Fruit fly (Drosophila melanogaster) whole organism, embryonic: ENCODE data around the gene RpL32.

Experiments used
- Aef1 ChIP-seq: fragments of 200-800 bp; sonication (Bioruptor generic); IDR thresholded peaks from 3 replicates; pipeline ENCODE4 v1.3.6; 2022; ENCODE audit warnings: missing biosample characterization, missing genetic modification characterization
- Bgb ChIP-seq: fragments of 200-800 bp; sonication (Bioruptor generic); IDR thresholded peaks from 2 replicates; pipeline ENCODE4 v1.3.6; 2022; ENCODE audit warnings: missing biosample characterization, missing genetic modification characterization; ENCODE audit not compliant: partially characterized antibody
- CG10366 ChIP-seq: fragments of 200-800 bp; sonication (Bioruptor generic); IDR thresholded peaks from 2 replicates; pipeline ENCODE4 v1.3.6; 2022; ENCODE audit warnings: missing biosample characterization, missing genetic modification characterization
- CG12155 ChIP-seq: fragments of 200-800 bp; sonication (Bioruptor generic); optimal IDR thresholded peaks from 3 replicates; lab custom pipeline; 2016; ENCODE audit warnings: missing biosample characterization, missing genetic modification characterization
- CG14014 ChIP-seq: fragments of 200-800 bp; sonication (Bioruptor generic); IDR thresholded peaks from 2 replicates; pipeline ENCODE4 v1.3.6; 2022; ENCODE audit warnings: missing biosample characterization, missing genetic modification characterization
- CG18476 ChIP-seq: fragments of 200-800 bp; sonication (Bioruptor generic); optimal IDR thresholded peaks from 2 replicates; lab custom pipeline; 2016; ENCODE audit warnings: missing biosample characterization, mild to moderate bottlenecking, missing genetic modification characterization
- CG32532 ChIP-seq: fragments of 200-800 bp; sonication (Bioruptor generic); IDR thresholded peaks from 2 replicates; pipeline ENCODE4 v1.3.6; 2022; ENCODE audit warnings: missing biosample characterization, missing genetic modification characterization
- CG32767 ChIP-seq: fragments of 200-800 bp; sonication (Bioruptor generic); IDR thresholded peaks from 2 replicates; pipeline ENCODE4 v1.3.6; 2022; ENCODE audit warnings: missing biosample characterization, missing genetic modification characterization
- CG34422 ChIP-seq: fragments of 200-800 bp; sonication (Bioruptor generic); IDR thresholded peaks from 3 replicates; pipeline ENCODE4 v1.3.6; 2022; ENCODE audit warnings: missing biosample characterization, missing genetic modification characterization
- CG3995 ChIP-seq: fragments of 200-800 bp; sonication (Bioruptor generic); optimal IDR thresholded peaks from 3 replicates; lab custom pipeline; 2016; ENCODE audit warnings: missing biosample characterization, missing genetic modification characterization
- CG4282 ChIP-seq: fragments of 200-800 bp; sonication (Bioruptor generic); optimal IDR thresholded peaks from 2 replicates; lab custom pipeline; 2016; ENCODE audit warnings: missing biosample characterization, missing genetic modification characterization
- CG4820 ChIP-seq: fragments of 200-800 bp; sonication (Bioruptor generic); optimal IDR thresholded peaks from 3 replicates; lab custom pipeline; 2016; ENCODE audit warnings: missing biosample characterization, missing genetic modification characterization
- CG8388 ChIP-seq: fragments of 200-800 bp; sonication (Bioruptor generic); optimal IDR thresholded peaks from 2 replicates; lab custom pipeline; 2019; ENCODE audit warnings: missing biosample characterization, mild to moderate bottlenecking, missing genetic modification characterization, moderate library complexity
- CG9437 ChIP-seq: fragments of 200-800 bp; sonication (Bioruptor generic); optimal IDR thresholded peaks from 2 replicates; lab custom pipeline; 2018; ENCODE audit warnings: missing biosample characterization, mild to moderate bottlenecking, missing genetic modification characterization
- CG9727 ChIP-seq: fragments of 200-800 bp; sonication (Bioruptor generic); optimal IDR thresholded peaks from 3 replicates; lab custom pipeline; 2017; ENCODE audit warnings: missing biosample characterization, mild to moderate bottlenecking, missing genetic modification characterization
- CG9797 ChIP-seq: fragments of 200-800 bp; sonication (Bioruptor generic); optimal IDR thresholded peaks from 3 replicates; lab custom pipeline; 2018; ENCODE audit warnings: missing biosample characterization, mild to moderate bottlenecking, missing genetic modification characterization
- CHES-1-like ChIP-seq: fragments of 200-800 bp; sonication (Bioruptor generic); optimal IDR thresholded peaks from 2 replicates; lab custom pipeline; 2016; ENCODE audit warnings: missing biosample characterization, missing genetic modification characterization
- D19B ChIP-seq: fragments of 200-800 bp; sonication (Bioruptor generic); optimal IDR thresholded peaks from 2 replicates; lab custom pipeline; 2017; ENCODE audit warnings: missing biosample characterization, mild to moderate bottlenecking, missing genetic modification characterization
- Dek ChIP-seq: fragments of 200-800 bp; sonication (Bioruptor generic); optimal IDR thresholded peaks from 3 replicates; lab custom pipeline; 2019; ENCODE audit warnings: missing biosample characterization, mild to moderate bottlenecking, missing genetic modification characterization, moderate library complexity
- Dfd ChIP-seq, 2 experiments: fragments of >200 bp; optimal IDR thresholded peaks; 2 replicates each; lab custom pipeline; 2017; ENCODE audit warnings: missing biosample characterization in 2 of 2, missing genetic modification characterization in 2 of 2
- Doc3 ChIP-seq: fragments of 200-800 bp; sonication (Bioruptor generic); IDR thresholded peaks from 3 replicates; pipeline ENCODE4 v1.3.6; 2022; ENCODE audit warnings: missing biosample characterization, missing genetic modification characterization; ENCODE audit not compliant: partially characterized antibody
- Dref ChIP-seq: fragments of 200-800 bp; sonication (Bioruptor generic); IDR thresholded peaks from 2 replicates; pipeline ENCODE4 v1.3.6; 2022; ENCODE audit warnings: missing biosample characterization, missing genetic modification characterization
- Gug ChIP-seq: fragments of 200-800 bp; sonication (Bioruptor generic); IDR thresholded peaks from 4 replicates; pipeline ENCODE4 v1.3.6; 2022; ENCODE audit warnings: missing biosample characterization, missing genetic modification characterization
- H2.0 ChIP-seq: fragments of 200-800 bp; sonication (Bioruptor generic); IDR thresholded peaks from 2 replicates; pipeline ENCODE4 v1.3.6; 2022; ENCODE audit warnings: missing biosample characterization, missing genetic modification characterization
- HLH3B ChIP-seq: fragments of 200-800 bp; sonication (Bioruptor generic); IDR thresholded peaks from 2 replicates; pipeline ENCODE4 v1.3.6; 2022; ENCODE audit warnings: missing biosample characterization, missing genetic modification characterization
- HLH54F ChIP-seq: fragments of 200-800 bp; sonication (Bioruptor generic); optimal IDR thresholded peaks from 3 replicates; lab custom pipeline; 2016; ENCODE audit warnings: missing biosample characterization, missing genetic modification characterization
- Lim3 ChIP-seq: fragments of 200-800 bp; sonication (Bioruptor generic); IDR thresholded peaks from 2 replicates; pipeline ENCODE4 v1.3.6; 2022; ENCODE audit warnings: missing biosample characterization, missing genetic modification characterization
- Med ChIP-seq: fragments of 200-800 bp; sonication (Bioruptor generic); peaks from one replicate; lab custom pipeline; 2016; ENCODE audit warnings: missing biosample characterization, missing genetic modification characterization, mild to moderate bottlenecking, inconsistent platforms, moderate library complexity
- Opbp ChIP-seq: fragments of 200-800 bp; sonication (Bioruptor generic); IDR thresholded peaks from 3 replicates; pipeline ENCODE4 v1.3.6; 2022; ENCODE audit warnings: missing biosample characterization, missing genetic modification characterization; ENCODE audit not compliant: partially characterized antibody
- Sin3A ChIP-seq: fragments of >200 bp; optimal IDR thresholded peaks from 2 replicates; lab custom pipeline; 2018
- Six4 ChIP-seq: fragments of 200-800 bp; sonication (Bioruptor generic); optimal IDR thresholded peaks from 2 replicates; lab custom pipeline; 2016; ENCODE audit warnings: missing biosample characterization, missing genetic modification characterization
- Xrp1 ChIP-seq: fragments of 200-800 bp; sonication (Bioruptor generic); IDR thresholded peaks from 2 replicates; pipeline ENCODE4 v1.3.6; 2022; ENCODE audit warnings: missing biosample characterization, missing genetic modification characterization
- bcd ChIP-seq: fragments of 200-800 bp; sonication (Bioruptor generic); optimal IDR thresholded peaks from 2 replicates; lab custom pipeline; 2017; ENCODE audit warnings: missing biosample characterization, mild to moderate bottlenecking, missing genetic modification characterization
- dpn ChIP-seq, 2 experiments: fragments of 200-800 bp; sonication (Bioruptor generic); optimal IDR thresholded peaks; 3 replicates each; lab custom pipeline; 2016; ENCODE audit warnings: missing biosample characterization in 2 of 2, missing genetic modification characterization in 2 of 2
- ems ChIP-seq: fragments of 200-800 bp; sonication (Bioruptor generic); optimal IDR thresholded peaks from 3 replicates; lab custom pipeline; 2016; ENCODE audit warnings: missing biosample characterization, missing genetic modification characterization
- gem ChIP-seq: fragments of 200-800 bp; sonication (Bioruptor generic); optimal IDR thresholded peaks from 2 replicates; lab custom pipeline; 2019; ENCODE audit warnings: missing biosample characterization, mild to moderate bottlenecking, missing genetic modification characterization, moderate library complexity
- gfzf ChIP-seq: fragments of 200-800 bp; sonication (Bioruptor generic); optimal IDR thresholded peaks from 2 replicates; lab custom pipeline; 2016; ENCODE audit warnings: missing biosample characterization, mild to moderate bottlenecking, missing genetic modification characterization, moderate library complexity
- grau ChIP-seq: fragments of 200-800 bp; optimal IDR thresholded peaks from 3 replicates; lab custom pipeline; 2019; ENCODE audit warnings: missing biosample characterization, mild to moderate bottlenecking, missing genetic modification characterization, moderate library complexity
- lilli ChIP-seq: fragments of 200-800 bp; sonication (Bioruptor generic); optimal IDR thresholded peaks from 3 replicates; lab custom pipeline; 2016; ENCODE audit warnings: missing biosample characterization, missing genetic modification characterization
- mld ChIP-seq: fragments of 200-800 bp; sonication (Bioruptor generic); IDR thresholded peaks from 3 replicates; pipeline ENCODE4 v1.3.6; 2022; ENCODE audit warnings: missing biosample characterization, missing genetic modification characterization; ENCODE audit not compliant: partially characterized antibody
- nerfin-1 ChIP-seq: fragments of 200-800 bp; sonication (Bioruptor generic); optimal IDR thresholded peaks from 3 replicates; lab custom pipeline; 2019; ENCODE audit warnings: missing biosample characterization, mild to moderate bottlenecking, missing genetic modification characterization, moderate library complexity
- nom ChIP-seq: fragments of 200-800 bp; sonication (Bioruptor generic); optimal IDR thresholded peaks from 2 replicates; lab custom pipeline; 2017; ENCODE audit warnings: missing biosample characterization, missing genetic modification characterization, mild to moderate bottlenecking, moderate library complexity, missing genetic modification reagents
- pho ChIP-seq: fragments of 200-800 bp; sonication (Bioruptor generic); optimal IDR thresholded peaks from 2 replicates; lab custom pipeline; 2016; ENCODE audit warnings: missing biosample characterization, missing genetic modification characterization
- shn ChIP-seq: fragments of 200-800 bp; sonication (Bioruptor generic); optimal IDR thresholded peaks from 3 replicates; lab custom pipeline; 2016; ENCODE audit warnings: missing biosample characterization, missing genetic modification characterization
- sisA ChIP-seq: fragments of 200-800 bp; sonication (Bioruptor generic); IDR thresholded peaks from 2 replicates; pipeline ENCODE4 v1.3.6; 2022; ENCODE audit warnings: missing biosample characterization, missing genetic modification characterization
- so ChIP-seq: fragments of 200-800 bp; sonication (Bioruptor generic); IDR thresholded peaks from 3 replicates; pipeline ENCODE4 v1.3.6; 2022; ENCODE audit warnings: missing biosample characterization, missing genetic modification characterization
- ssp ChIP-seq: fragments of 200-800 bp; sonication (Bioruptor generic); IDR thresholded peaks from 2 replicates; pipeline ENCODE4 v1.3.6; 2022; ENCODE audit warnings: missing biosample characterization, missing genetic modification characterization
- tin ChIP-seq: fragments of 200-800 bp; sonication (Bioruptor generic); optimal IDR thresholded peaks from 3 replicates; lab custom pipeline; 2016; ENCODE audit warnings: missing biosample characterization, missing genetic modification characterization
- vnd ChIP-seq: fragments of 200-800 bp; sonication (Bioruptor generic); IDR thresholded peaks from 3 replicates; pipeline ENCODE4 v1.3.6; 2022; ENCODE audit warnings: missing biosample characterization, missing genetic modification characterization; ENCODE audit not compliant: partially characterized antibody
- z ChIP-seq: fragments of 200-800 bp; sonication (Bioruptor generic); IDR thresholded peaks from 3 replicates; pipeline ENCODE4 v1.3.6; 2022; ENCODE audit warnings: missing biosample characterization, missing genetic modification characterization

The RpL32 gene

DNA sequence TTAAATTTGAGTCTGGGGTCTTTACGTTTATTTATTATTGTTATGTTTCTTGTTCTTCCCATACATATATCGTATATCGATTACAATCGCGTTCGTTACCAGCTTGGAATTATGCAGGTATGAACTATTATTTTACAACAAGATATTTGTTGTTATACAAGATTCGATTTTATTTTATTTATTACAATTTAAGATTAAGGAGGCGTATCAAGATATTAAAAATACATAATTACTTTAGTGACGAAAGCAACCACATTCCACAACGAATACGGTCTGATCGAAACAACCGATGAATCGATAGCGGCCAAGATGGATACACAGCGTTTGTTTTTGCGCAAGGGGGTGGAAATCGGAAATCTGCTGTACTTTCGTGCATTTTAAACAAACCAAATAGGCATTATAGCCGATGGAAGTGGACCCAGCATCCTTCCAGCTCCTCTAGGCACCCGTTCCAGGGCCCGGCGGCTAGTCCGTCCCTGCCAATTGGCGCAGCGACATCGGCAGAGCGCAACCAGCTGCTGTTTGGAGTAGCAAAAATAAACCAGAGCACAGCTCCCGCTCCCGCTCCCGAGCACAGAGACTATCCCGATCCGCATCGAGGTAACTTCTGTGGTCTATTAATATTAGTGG lies 48.2 kb downstream of the RpL32 start, which contains the start of the genes CG15525 and CG11504 (continued):
- no peak for TF ChIP-seq nom (GFP tag; lab: Kevin White, UChicago)
- no peak for TF ChIP-seq gem (tag; lab: Kevin White, UChicago)
- TF ChIP-seq CHES-1-like (GFP tag; lab: Kevin White, UChicago): peak; percentile 64
- peak; percentile 46 for TF ChIP-seq ems
- no peak for TF ChIP-seq z
- no peak for TF ChIP-seq D19B
- TF ChIP-seq Doc3 (GFP tag; lab: Robert Waterston, UW): peak; percentile 83
- TF ChIP-seq mld (GFP tag; lab: Robert Waterston, UW): 0 out of 3 replicates have a peak, but pooled peaks have one; percentile 71
- no peak for TF ChIP-seq CG4282 (GFP tag; lab: Kevin White, UChicago)
- no peak for TF ChIP-seq so (GFP tag; lab: Robert Waterston, UW)
- peak; percentile 47 for TF ChIP-seq CG18476 (GFP tag; lab: Kevin White, UChicago)
- TF ChIP-seq Opbp (GFP tag; lab: Robert Waterston, UW): peak; percentile 76
- TF ChIP-seq bcd (GFP tag; lab: Kevin White, UChicago): no peak
- peak; percentile 58; the same call in 1 of the 2 replicates for TF ChIP-seq HLH3B (GFP tag; lab: Robert Waterston, UW)
- peak; percentile 78 for TF ChIP-seq Aef1
- TF ChIP-seq Six4 (GFP tag; lab: Kevin White, UChicago): no peak
- peak; percentile 92 for TF ChIP-seq CG32767 (GFP tag; lab: Robert Waterston, UW)
- TF ChIP-seq H2.0 (GFP tag; lab: Robert Waterston, UW): peak; percentile 21; the same call in 1 of the 2 replicates
- TF ChIP-seq pho (GFP tag; lab: Kevin White, UChicago): peak; percentile 49
- peak; percentile 19 for TF ChIP-seq CG9437 (GFP tag; lab: Kevin White, UChicago)
- no peak for TF ChIP-seq Dfd (GFP tag; optimal IDR thresholded peaks at IDR 0.05; lab: Kevin White, UChicago)
- TF ChIP-seq gfzf: peak; percentile 42
- TF ChIP-seq nerfin-1 (tag; lab: Kevin White, UChicago): peak; percentile 46
- TF ChIP-seq CG9797 (GFP tag; lab: Kevin White, UChicago): peak; percentile 69
- TF ChIP-seq Dref (GFP tag; lab: Robert Waterston, UW): peak; percentile 90
- peak; percentile 10 for TF ChIP-seq CG3995 (GFP tag; lab: Kevin White, UChicago)
- TF ChIP-seq shn (GFP tag; lab: Kevin White, UChicago): peak; percentile 51
- peak; percentile 91 for TF ChIP-seq Bgb (GFP tag; lab: Robert Waterston, UW)
- peak; percentile 22; the same call in 1 of the 2 replicates for TF ChIP-seq ssp
- TF ChIP-seq Med: peak; percentile 84
- peak; percentile 80 for TF ChIP-seq sisA (GFP tag; lab: Robert Waterston, UW)
- TF ChIP-seq Lim3: no peak
- no peak for TF ChIP-seq CG8388 (GFP tag; lab: Kevin White, UChicago)
- peak; percentile 37 for TF ChIP-seq CG4820 (GFP tag; lab: Kevin White, UChicago)
- peak; percentile 24 for TF ChIP-seq Dek
- TF ChIP-seq CG34422 (GFP tag; lab: Robert Waterston, UW): peak; percentile 79; the same call in 2 of the 3 replicates
- TF ChIP-seq CG12155 (GFP tag; lab: Kevin White, UChicago): peak; percentile 55
- peak; percentile 50 for TF ChIP-seq grau (tag; lab: Kevin White, UChicago)
- TF ChIP-seq lilli: peak; percentile 68
- peak; percentile 54; the same call in 1 of the 2 replicates for TF ChIP-seq CG10366 (GFP tag; lab: Robert Waterston, UW)
- TF ChIP-seq CG9727 (GFP tag; lab: Kevin White, UChicago): peak; percentile 25
- peak; percentile 54 for TF ChIP-seq CG14014 (GFP tag; lab: Robert Waterston, UW)
- peak; percentile 48 for TF ChIP-seq Sin3A (lab: Kevin White, UChicago)
- peak; percentile 90 for TF ChIP-seq vnd (GFP tag; lab: Robert Waterston, UW)
- TF ChIP-seq dpn (GFP tag; optimal IDR thresholded peaks at IDR 0.05; lab: Kevin White, UChicago): peak; percentile 68 to 75
- TF ChIP-seq HLH54F (GFP tag; lab: Kevin White, UChicago): peak; percentile 47
- peak; percentile 65 for TF ChIP-seq Xrp1 (GFP tag; lab: Robert Waterston, UW)
- peak; percentile 54; the same call in 1 of the 2 replicates for TF ChIP-seq CG32532 (GFP tag; lab: Robert Waterston, UW)
- peak; percentile 75; the same call in 3 of the 4 replicates for TF ChIP-seq Gug
- TF ChIP-seq tin (GFP tag; lab: Kevin White, UChicago): peak; percentile 41
